Worm (Caenorhabditis elegans): ENCODE data around the gene ZK632.14.

DNA sequence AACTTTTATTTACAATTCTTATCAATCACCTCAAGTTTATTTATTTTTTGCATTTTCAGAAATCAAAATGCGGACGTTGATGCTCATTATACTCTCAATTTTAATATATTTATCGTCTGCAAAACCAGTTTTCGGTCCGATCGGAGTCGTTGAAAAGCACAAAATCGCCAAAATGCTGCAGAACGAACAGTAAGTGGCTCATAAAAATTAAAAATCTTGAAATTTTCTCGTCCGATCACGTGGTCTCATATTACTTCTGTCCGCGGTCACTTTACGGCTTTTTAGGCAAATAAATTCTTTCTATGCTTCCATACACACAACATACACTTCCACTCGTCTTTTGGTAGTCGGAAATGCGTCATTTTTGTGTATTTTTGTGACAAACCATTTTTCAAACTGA lies 30.5 kb downstream of the ZK632.14 start, which contains the start of gene K11H3.5:
- no peak for TF ChIP-seq nhr-179 (tag; optimal IDR thresholded peaks at IDR 0.05)
- TF ChIP-seq Y79H2A.3 (GFP tag; conservative IDR thresholded peaks at IDR 0.05): no peak
